Fruit fly (Drosophila melanogaster): ENCODE results near the gene CG3961.

DNA sequence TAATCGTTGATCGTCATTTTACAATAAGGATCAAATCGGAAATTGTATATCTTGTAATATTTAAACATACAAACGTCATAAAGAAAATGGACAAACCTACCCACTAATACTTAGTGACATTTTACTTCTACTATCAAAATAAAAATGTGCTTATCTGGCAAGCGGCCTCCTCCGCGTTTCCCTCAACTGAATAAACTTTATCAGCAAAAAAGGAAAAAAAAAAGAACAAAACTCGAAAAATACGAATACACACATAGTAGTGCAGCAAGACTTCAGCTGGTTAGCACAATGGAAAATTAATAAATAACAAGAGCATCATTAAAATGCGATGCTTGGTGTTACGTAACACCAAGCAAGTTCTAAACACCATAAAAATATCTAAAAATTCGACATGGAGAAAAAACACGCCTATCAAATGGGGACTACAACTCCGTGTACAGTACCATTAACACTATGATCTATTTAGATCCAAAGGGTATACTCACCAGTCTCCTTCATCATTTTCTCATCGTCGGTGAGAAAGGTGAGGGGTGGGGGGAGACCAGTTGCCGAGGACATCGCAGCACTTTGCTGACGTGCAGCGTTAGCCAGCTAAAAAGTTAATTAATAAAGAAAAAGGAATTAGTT lies 7.3 kb upstream of the CG3961 start:
- TF ChIP-seq mirr (GFP tag; optimal IDR thresholded peaks at IDR 0.05) (no peak), sna (GFP tag; IDR thresholded peaks at IDR 0.05; ENCODE audit: partially characterized antibody) (no peak), dati (GFP tag; IDR thresholded peaks at IDR 0.05) (no peak), CG6765 (GFP tag; optimal IDR thresholded peaks at IDR 0.05) (no peak)

Data from whole organism, embryonic.